Worm (Caenorhabditis elegans): ENCODE results near the gene ift-139.

- TF ChIP-seq ama-1 (optimal IDR thresholded peaks at IDR 0.05) (no peak), sea-1 (GFP tag; conservative IDR thresholded peaks at IDR 0.05) (no peak), tbx-37 (GFP tag; conservative IDR thresholded peaks at IDR 0.05) (no peak), flt-1 (GFP tag; IDR thresholded peaks at IDR 0.05) (no peak), ceh-13 (GFP tag; optimal IDR thresholded peaks at IDR 0.05) (no peak), scrt-1 (GFP tag; IDR thresholded peaks at IDR 0.05) (no peak), B0310.2 (tag; optimal IDR thresholded peaks at IDR 0.05) (no peak), tbx-11 (GFP tag; IDR thresholded peaks at IDR 0.05) (no peak), hmg-4 (GFP tag; optimal IDR thresholded peaks at IDR 0.05) (no peak)
Observed at ce11 chrIII:5988461-5988860, 50.8 kb downstream of the ift-139 start.

Measured in whole organism, early embryonic.